Worm (Caenorhabditis elegans) whole organism, midembryonic: Measurements from ENCODE around the gene tkr-3.
"Not testable (repeated sequence)": the region's sequence is repeated elsewhere in the genome, so short reads cannot be mapped to it uniquely, and the experiment has no call there.

Experiments used
- T22C8.4 ChIP-seq: fragments of 200-800 bp; sonication (Bioruptor generic); IDR thresholded peaks from 2 replicates; pipeline ENCODE4 v1.3.6; 2022; ENCODE audit warnings: missing genetic modification characterization, missing compliant biosample characterization
- cog-1 ChIP-seq: sonication (generic microtip); optimal IDR thresholded peaks from 2 replicates; lab custom pipeline; 2016; ENCODE audit warnings: missing genetic modification characterization, missing compliant biosample characterization
- flt-1 ChIP-seq: fragments of 200-800 bp; sonication (Bioruptor generic); IDR thresholded peaks from 2 replicates; pipeline ENCODE4 v1.3.6; 2022; ENCODE audit warnings: missing genetic modification characterization, missing compliant biosample characterization
- klf-2 ChIP-seq: fragments of 200-800 bp; sonication (Bioruptor generic); conservative IDR thresholded peaks from 2 replicates; pipeline ENCODE4 v1.3.6; 2022; ENCODE audit warnings: missing genetic modification reagents, missing genetic modification characterization, missing compliant biosample characterization
- med-1 ChIP-seq: sonication (generic microtip); optimal IDR thresholded peaks from 2 replicates; lab custom pipeline; 2017; ENCODE audit warnings: missing genetic modification characterization, mild to moderate bottlenecking, missing compliant biosample characterization, antibody characterized with exemption, missing genetic modification reagents; ENCODE audit not compliant: insufficient read depth
- ref-1 ChIP-seq: fragments of 200-800 bp; sonication (Bioruptor generic); conservative IDR thresholded peaks from 2 replicates; pipeline ENCODE4 v1.3.6; 2022; ENCODE audit warnings: missing genetic modification reagents, missing genetic modification characterization, missing compliant biosample characterization
- tab-1 ChIP-seq: fragments of 200-800 bp; sonication (Bioruptor generic); IDR thresholded peaks from 2 replicates; pipeline ENCODE4 v1.3.6; 2022; ENCODE audit warnings: missing genetic modification characterization, missing compliant biosample characterization
- ztf-23 ChIP-seq: fragments of 200-800 bp; sonication (Bioruptor generic); IDR thresholded peaks from 2 replicates; pipeline ENCODE4 v1.3.6; 2022; ENCODE audit warnings: missing genetic modification reagents, missing genetic modification characterization, missing compliant biosample characterization
- ztf-29 ChIP-seq: fragments of 200-800 bp; sonication (Bioruptor generic); IDR thresholded peaks from 2 replicates; pipeline ENCODE4 v1.3.6; 2022; ENCODE audit warnings: missing genetic modification reagents, missing genetic modification characterization, missing compliant biosample characterization

Gene tkr-3

ce11 chrIV:5082900-5083530, 38.9 kb downstream of the tkr-3 start, which contains the start of gene pygo-1:
TSS of gene pygo-1 (plus strand) at chrIV:5083303.
- no peak for TF ChIP-seq ztf-29
- no peak for TF ChIP-seq cog-1 (tag; lab: Kevin White, UChicago)
- no peak for TF ChIP-seq klf-2 (GFP tag; lab: Robert Waterston, UW)
- TF ChIP-seq ref-1 (GFP tag; lab: Robert Waterston, UW), result no peak
- TF ChIP-seq T22C8.4, result no peak
- no peak for TF ChIP-seq flt-1
- no peak for TF ChIP-seq med-1 (GFP tag; lab: Kevin White, UChicago)
- TF ChIP-seq tab-1, result no peak

- TF ChIP-seq flt-1 (no peak), klf-2 (GFP tag; lab: Robert Waterston, UW) (no peak), cog-1 (tag; lab: Kevin White, UChicago) (no peak)
Observed at ce11 chrIV:5081122-5081521, 40.8 kb downstream of the tkr-3 start.

ce11 chrIV:5078846-5079245, 43.0 kb downstream of the tkr-3 start:
- TF ChIP-seq cog-1 (tag; lab: Kevin White, UChicago) (peak; percentile 2), ztf-29 (no peak), ztf-23 (GFP tag; lab: Robert Waterston, UW) (no peak), ref-1 (GFP tag; lab: Robert Waterston, UW) (no peak), klf-2 (GFP tag; lab: Robert Waterston, UW) (no peak)

- no peak for TF ChIP-seq ref-1 (GFP tag; lab: Robert Waterston, UW)
- TF ChIP-seq tab-1, result 0 out of 2 replicates have a peak, but pooled peaks have one; percentile 22
- no peak; the same call in 1 of the 2 replicates for TF ChIP-seq ztf-23 (GFP tag; lab: Robert Waterston, UW)
Observed at ce11 chrIV:5077918-5078317, 44.0 kb downstream of the tkr-3 start.

- TF ChIP-seq tab-1 (no peak), T22C8.4 (no peak), flt-1 (no peak), ref-1 (GFP tag; lab: Robert Waterston, UW) (no peak), ztf-29 (no peak), cog-1 (tag; lab: Kevin White, UChicago) (no peak), med-1 (GFP tag; lab: Kevin White, UChicago) (no peak), ztf-23 (GFP tag; lab: Robert Waterston, UW) (no peak), klf-2 (GFP tag; lab: Robert Waterston, UW) (no peak)
Observed at ce11 chrIV:5076607-5077006, 45.3 kb downstream of the tkr-3 start.

ce11 chrIV:5073836-5074235, 48.1 kb downstream of the tkr-3 start:
- TF ChIP-seq med-1 (GFP tag; lab: Kevin White, UChicago) (no peak), flt-1 (no peak), ztf-29 (no peak), ztf-23 (GFP tag; lab: Robert Waterston, UW) (no peak), ref-1 (GFP tag; lab: Robert Waterston, UW) (no peak), tab-1 (no peak), klf-2 (GFP tag; lab: Robert Waterston, UW) (no peak), cog-1 (tag; lab: Kevin White, UChicago) (no peak), T22C8.4 (no peak)

- TF ChIP-seq ztf-29; flt-1; cog-1 (tag; lab: Kevin White, UChicago): not testable (repeated sequence)
Observed at ce11 chrIV:5070593-5070992, 51.3 kb downstream of the tkr-3 start, which contains the start of gene C02B10.6. TSS of gene C02B10.6 (plus strand) at chrIV:5070893.

- TF ChIP-seq cog-1 (tag; lab: Kevin White, UChicago); klf-2 (GFP tag; lab: Robert Waterston, UW); flt-1: not testable (repeated sequence)
Observed at ce11 chrIV:5068541-5068940, 53.4 kb downstream of the tkr-3 start, which contains the start of the genes R13H9.6 and rmd-6. TSS of gene R13H9.6 (minus strand) at chrIV:5068641. TSS of gene rmd-6 (plus strand) at chrIV:5068845.

- not testable (repeated sequence) for TF ChIP-seq tab-1; ztf-29; med-1 (GFP tag; lab: Kevin White, UChicago)
Observed at ce11 chrIV:5066887-5067286, 55.0 kb downstream of the tkr-3 start, which contains the start of gene ttbk-2.2. TSS of gene ttbk-2.2 (minus strand) at chrIV:5066987.

ce11 chrIV:5064961-5065360, 56.9 kb downstream of the tkr-3 start, which contains the start of gene msp-53:
TSS of gene msp-53 (minus strand) at chrIV:5065061.
- not testable (repeated sequence) for TF ChIP-seq T22C8.4; flt-1; ref-1 (GFP tag; lab: Robert Waterston, UW)

- no peak for TF ChIP-seq flt-1
- no peak for TF ChIP-seq med-1 (GFP tag; lab: Kevin White, UChicago)
- no peak for TF ChIP-seq T22C8.4
Observed at ce11 chrIV:5063297-5063696, 58.6 kb downstream of the tkr-3 start.
